Worm (Caenorhabditis elegans) whole organism, L1 larva: Measurements from ENCODE around the gene B0228.9.

Experiments used
- fkh-4 ChIP-seq: sonication (generic microtip); optimal IDR thresholded peaks from 2 replicates; lab custom pipeline; 2016; ENCODE audit warnings: missing compliant biosample characterization, missing genetic modification characterization, borderline replicate concordance
- fos-1 ChIP-seq: fragments of 150-350 bp; optimal IDR thresholded peaks from 2 replicates; lab custom pipeline; 2014; ENCODE audit warnings: missing biosample characterization, missing genetic modification characterization
- jun-1 ChIP-seq: fragments of 150-350 bp; optimal IDR thresholded peaks from 2 replicates; lab custom pipeline; 2014; ENCODE audit warnings: missing biosample characterization, missing genetic modification reagents, missing genetic modification characterization
- lin-39 ChIP-seq: fragments of 150-350 bp; optimal IDR thresholded peaks from 2 replicates; lab custom pipeline; 2014; ENCODE audit warnings: missing biosample characterization, missing genetic modification reagents, missing genetic modification characterization
- mdl-1 ChIP-seq, 2 experiments: fragments of 150-350 bp; optimal IDR thresholded peaks; 2 replicates each; lab custom pipeline; 2014 to 2017; ENCODE audit warnings: missing biosample characterization in 2 of 2, missing genetic modification characterization in 2 of 2, inconsistent platforms in 1 of 2
- nhr-11 ChIP-seq: fragments of 150-350 bp; optimal IDR thresholded peaks from 2 replicates; lab custom pipeline; 2014; ENCODE audit warnings: missing biosample characterization, missing genetic modification characterization
- nhr-12 ChIP-seq: sonication (generic microtip); optimal IDR thresholded peaks from 2 replicates; lab custom pipeline; 2017; ENCODE audit warnings: missing biosample characterization, missing genetic modification characterization
- nhr-19 ChIP-seq: fragments of 200-800 bp; sonication (Bioruptor generic); conservative IDR thresholded peaks from 2 replicates; pipeline ENCODE4 v1.3.6; 2022; ENCODE audit warnings: missing genetic modification characterization, missing compliant biosample characterization
- snpc-4 ChIP-seq: fragments of 150-350 bp; optimal IDR thresholded peaks from 2 replicates; lab custom pipeline; 2014; ENCODE audit warnings: missing biosample characterization, missing genetic modification characterization
- unc-62 ChIP-seq: fragments of 150-350 bp; optimal IDR thresholded peaks from 2 replicates; lab custom pipeline; 2014; ENCODE audit warnings: missing biosample characterization, missing genetic modification reagents, missing genetic modification characterization
- zag-1 ChIP-seq: fragments of 150-350 bp; optimal IDR thresholded peaks from 2 replicates; lab custom pipeline; 2014; ENCODE audit warnings: missing biosample characterization, missing genetic modification characterization
- ztf-4 ChIP-seq: fragments of 150-350 bp; optimal IDR thresholded peaks from 2 replicates; lab custom pipeline; 2014; ENCODE audit warnings: missing biosample characterization, missing genetic modification characterization

DNA sequence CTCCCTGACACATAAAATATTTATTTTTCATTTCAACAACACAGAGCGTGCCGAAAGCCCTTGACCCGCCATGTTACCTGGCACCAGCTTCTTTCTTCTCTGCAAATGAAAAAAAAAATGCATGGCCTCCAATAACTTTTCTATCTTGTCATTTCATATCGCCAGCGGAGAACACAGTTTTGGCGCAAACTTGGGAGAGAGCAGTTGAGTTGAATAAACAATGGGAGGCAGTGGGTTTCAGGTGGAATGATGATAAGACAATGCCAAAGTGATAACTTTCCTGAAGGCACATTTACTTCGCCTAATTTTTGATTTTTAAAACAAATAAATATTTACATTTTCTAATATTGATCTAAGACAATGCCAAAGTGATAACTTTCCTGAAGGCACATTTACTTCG, 37.8 kb upstream of the B0228.9 start:
- TF ChIP-seq nhr-19 (GFP tag; lab: Robert Waterston, UW) (no peak), unc-62 (GFP tag; lab: Kevin White, UChicago) (no peak), zag-1 (tag; lab: Kevin White, UChicago) (no peak), jun-1 (tag; lab: Kevin White, UChicago) (no peak), ztf-4 (tag; lab: Kevin White, UChicago) (no peak), snpc-4 (tag; lab: Kevin White, UChicago) (no peak), lin-39 (tag; lab: Kevin White, UChicago) (no peak), fkh-4 (tag; lab: Kevin White, UChicago) (no peak), nhr-11 (tag; lab: Kevin White, UChicago) (no peak), fos-1 (tag; lab: Kevin White, UChicago) (no peak), mdl-1 (tag; optimal IDR thresholded peaks at IDR 0.05; lab: Kevin White, UChicago) (no peak), nhr-12 (tag; lab: Kevin White, UChicago) (no peak)
